Worm (Caenorhabditis elegans) whole organism, young adult: ENCODE measurements around the gene F59B2.14.

Experiments
- B0019.2 ChIP-seq: fragments of 200-800 bp; sonication (Bioruptor generic); conservative IDR thresholded peaks from 2 replicates; pipeline ENCODE4 v1.3.6; 2022; ENCODE audit warnings: missing genetic modification reagents, missing genetic modification characterization, missing compliant biosample characterization
- F39B2.1 ChIP-seq: fragments of 200-800 bp; sonication (Bioruptor generic); IDR thresholded peaks from 2 replicates; pipeline ENCODE4 v1.3.6; 2022; ENCODE audit warnings: missing genetic modification reagents, missing genetic modification characterization, missing compliant biosample characterization
- K11D2.4 ChIP-seq: fragments of 200-800 bp; sonication (Bioruptor generic); IDR thresholded peaks from 2 replicates; pipeline ENCODE4 v1.3.6; 2022; ENCODE audit warnings: missing genetic modification reagents, missing genetic modification characterization, missing compliant biosample characterization
- K12H6.12 ChIP-seq: fragments of 200-800 bp; sonication (Bioruptor generic); optimal IDR thresholded peaks from 2 replicates; lab custom pipeline; 2018; ENCODE audit warnings: mild to moderate bottlenecking, missing genetic modification characterization, missing compliant biosample characterization
- Y56A3A.18 ChIP-seq: fragments of 200-800 bp; sonication (Bioruptor generic); IDR thresholded peaks from 2 replicates; pipeline ENCODE4 v1.3.6; 2022; ENCODE audit warnings: missing genetic modification reagents, missing genetic modification characterization, missing compliant biosample characterization
- Y79H2A.3 ChIP-seq: fragments of 200-800 bp; sonication (Bioruptor generic); conservative IDR thresholded peaks from 2 replicates; pipeline ENCODE4 v1.3.6; 2022; ENCODE audit warnings: missing genetic modification reagents, missing genetic modification characterization, missing compliant biosample characterization
- Y95B8A.8 ChIP-seq: fragments of 200-800 bp; sonication (Bioruptor generic); IDR thresholded peaks from 2 replicates; pipeline ENCODE4 v1.3.6; 2022; ENCODE audit warnings: missing genetic modification reagents, missing genetic modification characterization, missing compliant biosample characterization
- ZK185.1 ChIP-seq: sonication (generic microtip); optimal IDR thresholded peaks from 2 replicates; lab custom pipeline; 2016; ENCODE audit warnings: mild to moderate bottlenecking, missing genetic modification characterization, missing compliant biosample characterization; ENCODE audit not compliant: poor library complexity, severe bottlenecking
- aptf-3 ChIP-seq: fragments of 200-800 bp; sonication (Bioruptor generic); IDR thresholded peaks from 2 replicates; pipeline ENCODE4 v1.3.6; 2022; ENCODE audit warnings: missing genetic modification characterization, missing compliant biosample characterization
- attf-5 ChIP-seq: fragments of 200-800 bp; sonication (Bioruptor generic); optimal IDR thresholded peaks from 2 replicates; lab custom pipeline; 2018; ENCODE audit warnings: mild to moderate bottlenecking, missing genetic modification characterization, missing compliant biosample characterization
- bed-2 ChIP-seq: fragments of 200-800 bp; sonication (Bioruptor generic); IDR thresholded peaks from 2 replicates; pipeline ENCODE4 v1.3.6; 2022; ENCODE audit warnings: missing genetic modification reagents, missing genetic modification characterization, missing compliant biosample characterization
- cebp-1 ChIP-seq, 2 experiments: fragments of 200-800 bp in 1 of 2; sonication (Bioruptor generic) in 1 of 2; sonication (generic microtip) in 1 of 2; IDR thresholded peaks in 1 of 2; optimal IDR thresholded peaks in 1 of 2; 2 replicates each; pipeline versions ENCODE4 v1.3.6 to Lab custom; 2017 to 2022; ENCODE audit warnings: missing compliant biosample characterization in 2 of 2, missing genetic modification characterization in 2 of 2, mild to moderate bottlenecking in 1 of 2, missing genetic modification reagents in 1 of 2, moderate library complexity in 1 of 2
- cebp-2 ChIP-seq: fragments of 200-800 bp; sonication (Bioruptor generic); IDR thresholded peaks from 2 replicates; pipeline ENCODE4 v1.3.6; 2022; ENCODE audit warnings: missing genetic modification characterization, missing compliant biosample characterization
- ceh-100 ChIP-seq: fragments of 200-800 bp; sonication (Bioruptor generic); IDR thresholded peaks from 2 replicates; pipeline ENCODE4 v1.3.6; 2022; ENCODE audit warnings: missing genetic modification reagents, missing genetic modification characterization, missing compliant biosample characterization
- chd-7 ChIP-seq: sonication (generic microtip); optimal IDR thresholded peaks from 2 replicates; lab custom pipeline; 2016; ENCODE audit warnings: mild to moderate bottlenecking, missing genetic modification characterization, moderate library complexity, missing compliant biosample characterization
- dox-1 ChIP-seq: fragments of 200-800 bp; sonication (Bioruptor generic); IDR thresholded peaks from 2 replicates; pipeline ENCODE4 v1.3.6; 2022; ENCODE audit warnings: missing genetic modification reagents, missing genetic modification characterization, missing compliant biosample characterization
- efl-1 ChIP-seq: fragments of 150-350 bp; optimal IDR thresholded peaks from 2 replicates; lab custom pipeline; 2014; ENCODE audit warnings: missing biosample characterization, missing genetic modification reagents, missing genetic modification characterization
- egrh-3 ChIP-seq: fragments of 200-800 bp; sonication (Bioruptor generic); IDR thresholded peaks from 2 replicates; pipeline ENCODE4 v1.3.6; 2022; ENCODE audit warnings: missing genetic modification reagents, missing genetic modification characterization, missing compliant biosample characterization
- hlh-26 ChIP-seq: fragments of 200-800 bp; sonication (Bioruptor generic); conservative IDR thresholded peaks from 2 replicates; pipeline ENCODE4 v1.3.6; 2022; ENCODE audit warnings: missing genetic modification reagents, missing genetic modification characterization, missing compliant biosample characterization
- hmg-1.2 ChIP-seq: fragments of 200-800 bp; sonication (Bioruptor generic); IDR thresholded peaks from 2 replicates; pipeline ENCODE4 v1.3.6; 2022; ENCODE audit warnings: missing genetic modification reagents, missing genetic modification characterization, missing compliant biosample characterization
- hmg-20 ChIP-seq: fragments of 200-800 bp; sonication (Bioruptor generic); IDR thresholded peaks from 2 replicates; pipeline ENCODE4 v1.3.6; 2022; ENCODE audit warnings: missing genetic modification reagents, missing genetic modification characterization, missing compliant biosample characterization
- hsf-1 ChIP-seq: fragments of 200-800 bp; sonication (Bioruptor generic); IDR thresholded peaks from 2 replicates; pipeline ENCODE4 v1.3.6; 2022; ENCODE audit warnings: missing genetic modification reagents, missing genetic modification characterization, missing compliant biosample characterization
- lag-1 ChIP-seq: fragments of 200-800 bp; sonication (Bioruptor generic); IDR thresholded peaks from 2 replicates; pipeline ENCODE4 v1.3.6; 2022; ENCODE audit warnings: missing genetic modification reagents, missing genetic modification characterization, missing compliant biosample characterization
- let-526 ChIP-seq: fragments of 200-800 bp; sonication (Bioruptor generic); IDR thresholded peaks from 2 replicates; pipeline ENCODE4 v1.3.6; 2022; ENCODE audit warnings: missing genetic modification reagents, missing genetic modification characterization, missing compliant biosample characterization
- lin-35 ChIP-seq, 3 experiments: fragments of 150-350 bp in 2 of 3; sonication (generic microtip) in 1 of 3; optimal IDR thresholded peaks; 2 replicates each; lab custom pipeline; 2014 to 2018; ENCODE audit warnings: missing biosample characterization in 3 of 3, missing genetic modification characterization in 3 of 3, missing genetic modification reagents in 3 of 3
- lin-40 ChIP-seq: sonication (generic microtip); optimal IDR thresholded peaks from 2 replicates; lab custom pipeline; 2016; ENCODE audit warnings: missing genetic modification characterization, mild to moderate bottlenecking, missing compliant biosample characterization, missing genotype, missing genetic modification reagents
- lin-54 ChIP-seq: fragments of 200-800 bp; sonication (Bioruptor generic); optimal IDR thresholded peaks from 2 replicates; lab custom pipeline; 2018; ENCODE audit warnings: mild to moderate bottlenecking, missing genetic modification characterization, missing compliant biosample characterization
- lir-1 ChIP-seq: fragments of 200-800 bp; sonication (Bioruptor generic); conservative IDR thresholded peaks from 2 replicates; pipeline ENCODE4 v1.3.6; 2022; ENCODE audit warnings: missing genetic modification reagents, missing genetic modification characterization, missing compliant biosample characterization
- madf-10 ChIP-seq: sonication (generic microtip); optimal IDR thresholded peaks from 2 replicates; lab custom pipeline; 2016; ENCODE audit warnings: mild to moderate bottlenecking, missing genetic modification characterization, missing compliant biosample characterization
- madf-6 ChIP-seq: fragments of 200-800 bp; sonication (Bioruptor generic); IDR thresholded peaks from 2 replicates; pipeline ENCODE4 v1.3.6; 2022; ENCODE audit warnings: missing genetic modification reagents, missing genetic modification characterization, missing compliant biosample characterization
- madf-8 ChIP-seq: fragments of 200-800 bp; sonication (Bioruptor generic); conservative IDR thresholded peaks from 2 replicates; pipeline ENCODE4 v1.3.6; 2022; ENCODE audit warnings: missing genetic modification reagents, missing genetic modification characterization, missing compliant biosample characterization
- mcd-1 ChIP-seq: fragments of 200-800 bp; sonication (Bioruptor generic); IDR thresholded peaks from 2 replicates; pipeline ENCODE4 v1.3.6; 2022; ENCODE audit warnings: missing genetic modification reagents, missing genetic modification characterization, missing compliant biosample characterization
- nfyb-1 ChIP-seq: fragments of 200-800 bp; sonication (Bioruptor generic); IDR thresholded peaks from 2 replicates; pipeline ENCODE4 v1.3.6; 2022; ENCODE audit warnings: missing genetic modification reagents, missing genetic modification characterization, missing compliant biosample characterization
- nhr-120 ChIP-seq: fragments of 200-800 bp; sonication (Bioruptor generic); IDR thresholded peaks from 2 replicates; pipeline ENCODE4 v1.3.6; 2022; ENCODE audit warnings: missing genetic modification characterization, missing compliant biosample characterization
- nhr-80 ChIP-seq: sonication (generic microtip); optimal IDR thresholded peaks from 2 replicates; lab custom pipeline; 2016; ENCODE audit warnings: missing genetic modification characterization, missing compliant biosample characterization
- pha-4 ChIP-seq: fragments of 150-350 bp; sonication (generic microtip); optimal IDR thresholded peaks from 2 replicates; lab custom pipeline; 2014; ENCODE audit warnings: missing biosample characterization, missing genetic modification reagents, missing genetic modification characterization
- rec-8 ChIP-seq, 2 experiments: sonication (generic microtip); optimal IDR thresholded peaks; 2 replicates each; lab custom pipeline; 2016; ENCODE audit warnings: mild to moderate bottlenecking in 2 of 2, missing genetic modification characterization in 2 of 2, missing genetic modification reagents in 2 of 2, missing genotype in 2 of 2, missing biosample characterization in 1 of 2, missing compliant biosample characterization in 1 of 2, moderate library complexity in 1 of 2
- sdz-38 ChIP-seq: sonication (generic microtip); optimal IDR thresholded peaks from 2 replicates; lab custom pipeline; 2016; ENCODE audit warnings: missing genotype, missing genetic modification characterization, missing compliant biosample characterization
- snpc-4 ChIP-seq, 5 experiments: fragments of 150-350 bp in 1 of 5; sonication (generic microtip) in 4 of 5; optimal IDR thresholded peaks; 2 replicates each; lab custom pipeline; 2014 to 2018; ENCODE audit warnings: missing genetic modification characterization in 5 of 5, missing biosample characterization in 3 of 5, antibody characterized with exemption in 2 of 5, mild to moderate bottlenecking in 2 of 5, missing compliant biosample characterization in 2 of 5, missing genotype in 2 of 5, moderate library complexity in 2 of 5, missing genetic modification reagents in 1 of 5
- somi-1 ChIP-seq: fragments of 200-800 bp; sonication (Bioruptor generic); optimal IDR thresholded peaks from 2 replicates; lab custom pipeline; 2018; ENCODE audit warnings: mild to moderate bottlenecking, missing genetic modification characterization, missing compliant biosample characterization
- sptf-2 ChIP-seq: fragments of 200-800 bp; sonication (Bioruptor generic); optimal IDR thresholded peaks from 2 replicates; lab custom pipeline; 2018; ENCODE audit warnings: mild to moderate bottlenecking, missing genetic modification characterization, missing compliant biosample characterization
- tbp1 ChIP-seq: fragments of 200-800 bp; sonication (Bioruptor generic); optimal IDR thresholded peaks from 2 replicates; lab custom pipeline; 2018; ENCODE audit warnings: mild to moderate bottlenecking, missing genetic modification characterization, missing compliant biosample characterization
- tbx-9 ChIP-seq: sonication (generic microtip); optimal IDR thresholded peaks from 2 replicates; lab custom pipeline; 2016; ENCODE audit warnings: borderline replicate concordance, missing genetic modification characterization, inconsistent platforms, missing compliant biosample characterization
- tlf-1 ChIP-seq: fragments of 200-800 bp; sonication (Bioruptor generic); optimal IDR thresholded peaks from 2 replicates; lab custom pipeline; 2018; ENCODE audit warnings: mild to moderate bottlenecking, missing genetic modification characterization, missing compliant biosample characterization
- unc-62 ChIP-seq: fragments of 150-350 bp; optimal IDR thresholded peaks from 2 replicates; lab custom pipeline; 2014; ENCODE audit warnings: missing biosample characterization, missing genetic modification reagents, missing genetic modification characterization

The F59B2.14 gene

DNA sequence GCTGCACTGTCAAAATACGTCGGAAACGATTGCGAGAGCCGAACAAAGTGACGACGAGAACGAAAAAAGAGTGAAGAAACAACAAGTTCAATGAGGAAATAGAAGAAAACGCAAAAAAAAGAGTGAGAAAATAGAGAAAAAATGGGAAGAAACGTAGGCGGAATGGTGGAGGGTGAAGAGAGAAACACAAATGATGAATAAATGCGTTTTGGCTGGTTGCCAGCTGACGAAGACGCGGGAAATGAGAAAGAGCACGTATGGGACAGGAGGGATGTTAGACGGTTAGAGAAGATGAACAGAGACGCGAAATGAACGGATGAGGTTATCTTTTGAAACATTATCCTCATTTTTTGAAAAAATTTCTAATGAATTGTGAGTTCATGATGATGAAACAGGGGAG lies 37.5 kb downstream of the F59B2.14 start:
- no peak for TF ChIP-seq snpc-4 (GFP tag; optimal IDR thresholded peaks at IDR 0.05; lab: Kevin White, UChicago)
- peak in 1 of 4 experiments; percentile 0 for TF ChIP-seq snpc-4 (tag; optimal IDR thresholded peaks at IDR 0.05; lab: Kevin White, UChicago)
- peak in 1 of 3 experiments; percentile 68 for TF ChIP-seq lin-35 (GFP tag; optimal IDR thresholded peaks at IDR 0.05; lab: Kevin White, UChicago)
- TF ChIP-seq K12H6.12 (tag; lab: Kevin White, UChicago): peak; percentile 70
- TF ChIP-seq hmg-1.2 (GFP tag; lab: Robert Waterston, UW): peak; percentile 70
- TF ChIP-seq egrh-3 (GFP tag; lab: Robert Waterston, UW): no peak
- no peak for TF ChIP-seq Y95B8A.8 (GFP tag; lab: Robert Waterston, UW)
- peak; percentile 0 for TF ChIP-seq attf-5 (GFP tag; lab: Kevin White, UChicago)
- peak; percentile 4 for TF ChIP-seq pha-4 (tag; lab: Kevin White, UChicago)
- peak; percentile 15 for TF ChIP-seq tbp1 (GFP tag; lab: Kevin White, UChicago)
- 0 out of 2 replicates have a peak, but pooled peaks have one; percentile 50 for TF ChIP-seq nfyb-1 (GFP tag; lab: Robert Waterston, UW)
- TF ChIP-seq cebp-1 (GFP tag; IDR thresholded peaks at IDR 0.05; lab: Robert Waterston, UW): peak; percentile 34; the same call in 1 of the 2 replicates
- peak; percentile 73 for TF ChIP-seq cebp-1 (tag; optimal IDR thresholded peaks at IDR 0.05; lab: Kevin White, UChicago)
- no peak for TF ChIP-seq tlf-1
- TF ChIP-seq madf-10 (tag; lab: Kevin White, UChicago): peak; percentile 3
- no peak for TF ChIP-seq lir-1 (GFP tag; lab: Robert Waterston, UW)
- TF ChIP-seq lin-40 (tag; lab: Kevin White, UChicago): peak; percentile 13
- TF ChIP-seq somi-1 (GFP tag; lab: Kevin White, UChicago): peak; percentile 62
- TF ChIP-seq K11D2.4: 0 out of 2 replicates have a peak, but pooled peaks have one; percentile 57
- no peak for TF ChIP-seq nhr-120 (GFP tag; lab: Robert Waterston, UW)
- 0 out of 2 replicates have a peak, but pooled peaks have one; percentile 61 for TF ChIP-seq Y56A3A.18 (GFP tag; lab: Robert Waterston, UW)
- TF ChIP-seq chd-7: peak; percentile 10
- no peak for TF ChIP-seq ceh-100 (GFP tag; lab: Robert Waterston, UW)
- TF ChIP-seq dox-1 (GFP tag; lab: Robert Waterston, UW): 0 out of 2 replicates have a peak, but pooled peaks have one; percentile 27
- peak; percentile 28 for TF ChIP-seq efl-1

- peak; percentile 11 for TF ChIP-seq nhr-80
- 0 out of 2 replicates have a peak, but pooled peaks have one; percentile 49 for TF ChIP-seq F39B2.1 (GFP tag; lab: Robert Waterston, UW)
- TF ChIP-seq B0019.2 (GFP tag; lab: Robert Waterston, UW): no peak
- TF ChIP-seq hsf-1 (GFP tag; lab: Robert Waterston, UW): 0 out of 2 replicates have a peak, but pooled peaks have one; percentile 22
- TF ChIP-seq aptf-3 (GFP tag; lab: Robert Waterston, UW): no peak
- TF ChIP-seq madf-6 (GFP tag; lab: Robert Waterston, UW): peak; percentile 6; the same call in 1 of the 2 replicates
- TF ChIP-seq ceh-100 (GFP tag; lab: Robert Waterston, UW): no peak
- TF ChIP-seq tlf-1: no peak
- TF ChIP-seq lir-1 (GFP tag; lab: Robert Waterston, UW): no peak
- peak; percentile 4 for TF ChIP-seq lin-54
Measured at ce11 chrIII:8984412-8984811, 38.0 kb downstream of the F59B2.14 start.

- no peak for TF ChIP-seq lag-1 (GFP tag; lab: Robert Waterston, UW)
- no peak for TF ChIP-seq unc-62
- no peak for TF ChIP-seq sdz-38 (tag; lab: Kevin White, UChicago)
- TF ChIP-seq sptf-2 (GFP tag; lab: Kevin White, UChicago): no peak
- no peak for TF ChIP-seq let-526
- TF ChIP-seq mcd-1: no peak
- TF ChIP-seq hlh-26 (GFP tag; lab: Robert Waterston, UW): no peak
- no peak for TF ChIP-seq nhr-120 (GFP tag; lab: Robert Waterston, UW)
- TF ChIP-seq hmg-20 (GFP tag; lab: Robert Waterston, UW): no peak
- TF ChIP-seq bed-2 (GFP tag; lab: Robert Waterston, UW): no peak
- TF ChIP-seq ZK185.1: no peak
- no peak for TF ChIP-seq tbx-9 (tag; lab: Kevin White, UChicago)
- no peak for TF ChIP-seq nfyb-1 (GFP tag; lab: Robert Waterston, UW)
- no peak for TF ChIP-seq madf-8
- TF ChIP-seq rec-8 (tag; optimal IDR thresholded peaks at IDR 0.05; lab: Kevin White, UChicago): no peak
- no peak for TF ChIP-seq cebp-2 (GFP tag; lab: Robert Waterston, UW)
- no peak for TF ChIP-seq Y79H2A.3
Measured at ce11 chrIII:8983811-8984210, 38.6 kb downstream of the F59B2.14 start.
